Worm (Caenorhabditis elegans): ENCODE data around the gene knl-1.

The knl-1 gene

DNA sequence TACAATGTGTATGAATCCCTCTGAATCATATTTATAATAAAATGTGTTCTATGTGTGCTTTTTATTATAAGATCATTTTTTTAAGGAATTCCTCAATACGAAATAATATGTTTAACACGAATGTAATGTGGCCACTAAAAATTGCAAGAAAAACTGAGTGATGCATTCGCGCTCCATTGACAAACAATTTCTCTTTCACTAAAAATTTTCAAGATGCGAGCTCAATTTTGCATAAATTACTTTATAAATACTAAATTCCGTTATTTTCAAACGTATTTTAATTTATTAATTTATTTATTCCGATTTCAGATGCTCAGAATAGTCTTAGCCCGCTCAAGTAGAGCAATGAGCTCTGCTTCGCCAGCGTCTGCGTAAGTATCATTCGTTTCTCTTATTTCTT lies 15.3 kb downstream of the knl-1 start, which contains the start of gene mrps-9:
TSS of gene mrps-9 (plus strand) at position 310 of the 400 bp plus-strand sequence.
- no peak for TF ChIP-seq dao-5 (tag; optimal IDR thresholded peaks at IDR 0.05)
- TF ChIP-seq him-1 (tag; optimal IDR thresholded peaks at IDR 0.05) = no peak
- peak; percentile 13 for TF ChIP-seq W03F9.2 (tag; optimal IDR thresholded peaks at IDR 0.05)

DNA sequence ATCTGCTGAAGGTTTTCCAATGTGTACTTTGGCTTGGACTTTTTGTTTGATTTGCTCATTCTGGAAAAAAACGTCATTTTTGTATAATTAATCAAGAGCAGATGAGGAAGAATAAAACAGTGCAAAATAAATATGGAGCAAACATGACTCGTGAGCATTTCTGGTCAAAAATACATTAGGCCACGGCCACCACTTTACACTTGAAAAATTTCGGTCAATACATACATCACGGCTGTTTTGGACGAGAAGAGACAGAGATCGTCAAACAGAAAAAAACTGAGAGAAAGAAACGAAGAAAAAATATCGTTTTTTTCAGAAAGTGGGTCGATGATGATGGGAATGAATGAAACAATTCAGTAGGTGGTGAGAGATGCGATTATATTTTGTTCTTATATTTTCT lies 17.9 kb downstream of the knl-1 start, which contains the start of the genes F09G8.7 and crn-7:
TSS of gene F09G8.7 (minus strand) at position 60 of the 400 bp plus-strand sequence.
TSS of gene crn-7 (plus strand) at position 236 of the 400 bp plus-strand sequence.
- TF ChIP-seq him-1 (tag; optimal IDR thresholded peaks at IDR 0.05) (no peak), W03F9.2 (tag; optimal IDR thresholded peaks at IDR 0.05) (no peak)

ce11 chrIII:8271676-8272225 lies 21.3 kb downstream of the knl-1 start, which contains the start of the genes mps-4 and F09G8.10:
Gene mps-4, minus strand, starts transcription at chrIII:8271776.
Gene F09G8.10, minus strand, starts transcription at chrIII:8272175.
- no peak for TF ChIP-seq W03F9.2 (tag; optimal IDR thresholded peaks at IDR 0.05)
- TF ChIP-seq him-1 (tag; optimal IDR thresholded peaks at IDR 0.05) = no peak
- TF ChIP-seq dao-5 (tag; optimal IDR thresholded peaks at IDR 0.05) = no peak

DNA sequence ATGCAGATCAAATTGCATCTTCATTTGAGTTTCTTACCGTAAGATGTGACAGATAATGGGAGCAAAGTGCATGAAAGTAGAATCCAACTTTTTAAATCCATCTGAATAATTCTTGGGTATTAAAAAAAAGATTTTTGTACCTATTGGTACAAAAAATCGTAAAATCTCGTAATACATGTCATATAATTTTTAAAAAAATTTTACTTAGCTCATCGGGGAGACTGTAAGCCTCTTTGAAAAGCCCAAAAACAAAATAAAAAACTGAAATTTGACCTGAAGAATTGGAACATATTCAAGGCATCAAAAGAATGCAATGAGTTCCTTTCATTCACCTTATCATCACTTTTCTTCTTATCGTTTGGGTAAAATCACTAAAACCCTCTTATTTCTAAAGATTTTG lies 25.4 kb downstream of the knl-1 start, which contains the start of gene clec-160:
TSS of gene clec-160 (minus strand) at position 101 of the 400 bp plus-strand sequence.
- TF ChIP-seq him-1 (tag; optimal IDR thresholded peaks at IDR 0.05) = no peak
- no peak for TF ChIP-seq W03F9.2 (tag; optimal IDR thresholded peaks at IDR 0.05)
- TF ChIP-seq dao-5 (tag; optimal IDR thresholded peaks at IDR 0.05) = no peak

- TF ChIP-seq him-1 (tag; optimal IDR thresholded peaks at IDR 0.05) = no peak
- no peak for TF ChIP-seq W03F9.2 (tag; optimal IDR thresholded peaks at IDR 0.05)
- TF ChIP-seq dao-5 (tag; optimal IDR thresholded peaks at IDR 0.05) = no peak
Measured at ce11 chrIII:8278801-8279200, 28.4 kb downstream of the knl-1 start, which contains the start of gene mig-10. Gene mig-10, plus strand, starts transcription at chrIII:8279101.

- no peak for TF ChIP-seq him-1 (tag; optimal IDR thresholded peaks at IDR 0.05)
Measured at ce11 chrIII:8279567-8279966, 29.1 kb downstream of the knl-1 start.

- TF ChIP-seq dao-5 (tag; optimal IDR thresholded peaks at IDR 0.05) (no peak), W03F9.2 (tag; optimal IDR thresholded peaks at IDR 0.05) (no peak), him-1 (tag; optimal IDR thresholded peaks at IDR 0.05) (no peak)
Measured at ce11 chrIII:8280352-8280751, 29.9 kb downstream of the knl-1 start.

ce11 chrIII:8281310-8281709 lies 30.9 kb downstream of the knl-1 start:
- no peak for TF ChIP-seq dao-5 (tag; optimal IDR thresholded peaks at IDR 0.05)
- TF ChIP-seq W03F9.2 (tag; optimal IDR thresholded peaks at IDR 0.05) = no peak
- no peak for TF ChIP-seq him-1 (tag; optimal IDR thresholded peaks at IDR 0.05)

ce11 chrIII:8283525-8283924 lies 33.1 kb downstream of the knl-1 start:
- TF ChIP-seq him-1 (tag; optimal IDR thresholded peaks at IDR 0.05) = no peak
- TF ChIP-seq dao-5 (tag; optimal IDR thresholded peaks at IDR 0.05) = no peak
- TF ChIP-seq W03F9.2 (tag; optimal IDR thresholded peaks at IDR 0.05) = no peak

DNA sequence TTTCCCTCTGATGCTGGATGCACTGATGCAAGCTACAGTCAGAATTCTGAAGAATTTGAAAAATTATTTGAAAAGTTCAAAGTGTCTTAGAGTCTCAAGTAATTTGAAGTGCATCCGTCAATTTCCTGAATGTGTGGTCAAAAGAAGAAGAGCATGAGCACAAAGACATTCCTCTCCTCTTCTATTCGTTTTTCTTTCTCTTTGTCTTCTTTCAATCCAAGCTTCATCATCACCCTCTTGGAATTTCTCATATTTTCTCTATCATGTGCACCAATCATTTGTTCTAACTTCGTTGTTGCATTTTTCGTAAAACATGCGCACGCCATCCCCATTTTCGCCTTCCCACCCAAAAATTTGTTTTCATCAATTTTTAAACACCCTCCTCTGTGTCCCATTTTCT lies 35.6 kb downstream of the knl-1 start:
- no peak for TF ChIP-seq dao-5 (tag; optimal IDR thresholded peaks at IDR 0.05)
- TF ChIP-seq W03F9.2 (tag; optimal IDR thresholded peaks at IDR 0.05) = no peak
- no peak for TF ChIP-seq him-1 (tag; optimal IDR thresholded peaks at IDR 0.05)

- no peak for TF ChIP-seq him-1 (tag; optimal IDR thresholded peaks at IDR 0.05)
- TF ChIP-seq dao-5 (tag; optimal IDR thresholded peaks at IDR 0.05) = no peak
Measured at ce11 chrIII:8286824-8287223, 36.4 kb downstream of the knl-1 start.

- TF ChIP-seq him-1 (tag; optimal IDR thresholded peaks at IDR 0.05) (no peak), W03F9.2 (tag; optimal IDR thresholded peaks at IDR 0.05) (no peak), dao-5 (tag; optimal IDR thresholded peaks at IDR 0.05) (no peak)
Measured at ce11 chrIII:8287519-8287918, 37.1 kb downstream of the knl-1 start.

- TF ChIP-seq him-1 (tag; optimal IDR thresholded peaks at IDR 0.05) (no peak), W03F9.2 (tag; optimal IDR thresholded peaks at IDR 0.05) (no peak), dao-5 (tag; optimal IDR thresholded peaks at IDR 0.05) (no peak)
Measured at ce11 chrIII:8289181-8289580, 38.7 kb downstream of the knl-1 start.

- TF ChIP-seq W03F9.2 (tag; optimal IDR thresholded peaks at IDR 0.05) (no peak), dao-5 (tag; optimal IDR thresholded peaks at IDR 0.05) (no peak), him-1 (tag; optimal IDR thresholded peaks at IDR 0.05) (no peak)
Measured at ce11 chrIII:8291268-8292032, 41.0 kb downstream of the knl-1 start.

Data from whole organism, L4/young adult.